Fruit fly (Drosophila melanogaster) whole organism, wandering third instar larva: ENCODE data around the gene TAF1B.

Experiments used
- Dfd ChIP-seq: fragments of >200 bp; optimal IDR thresholded peaks from 2 replicates; lab custom pipeline; 2017; ENCODE audit warnings: missing biosample characterization, missing genetic modification characterization
- Hr83 ChIP-seq: fragments of 200-300 bp; sonication (Bioruptor generic); optimal IDR thresholded peaks from 2 replicates; lab custom pipeline; 2016; ENCODE audit warnings: missing biosample characterization, mild to moderate bottlenecking, missing genetic modification characterization, moderate library complexity; ENCODE audit not compliant: poor library complexity, severe bottlenecking
- OdsH ChIP-seq: fragments of 200-800 bp; sonication (Bioruptor generic); optimal IDR thresholded peaks from 2 replicates; lab custom pipeline; 2016; ENCODE audit warnings: missing biosample characterization, mild to moderate bottlenecking, missing genetic modification characterization
- dmrt93B ChIP-seq: fragments of 200-800 bp; sonication (Bioruptor generic); optimal IDR thresholded peaks from 2 replicates; lab custom pipeline; 2018; ENCODE audit warnings: missing biosample characterization, mild to moderate bottlenecking, missing genetic modification characterization
- ey ChIP-seq: fragments of 200-800 bp; sonication (Bioruptor generic); optimal IDR thresholded peaks from 2 replicates; lab custom pipeline; 2016; ENCODE audit warnings: missing biosample characterization, missing genetic modification characterization
- h ChIP-seq: fragments of 200-800 bp; sonication (Bioruptor generic); optimal IDR thresholded peaks from 3 replicates; lab custom pipeline; 2016; ENCODE audit warnings: missing biosample characterization, mild to moderate bottlenecking, missing genetic modification characterization

DNA sequence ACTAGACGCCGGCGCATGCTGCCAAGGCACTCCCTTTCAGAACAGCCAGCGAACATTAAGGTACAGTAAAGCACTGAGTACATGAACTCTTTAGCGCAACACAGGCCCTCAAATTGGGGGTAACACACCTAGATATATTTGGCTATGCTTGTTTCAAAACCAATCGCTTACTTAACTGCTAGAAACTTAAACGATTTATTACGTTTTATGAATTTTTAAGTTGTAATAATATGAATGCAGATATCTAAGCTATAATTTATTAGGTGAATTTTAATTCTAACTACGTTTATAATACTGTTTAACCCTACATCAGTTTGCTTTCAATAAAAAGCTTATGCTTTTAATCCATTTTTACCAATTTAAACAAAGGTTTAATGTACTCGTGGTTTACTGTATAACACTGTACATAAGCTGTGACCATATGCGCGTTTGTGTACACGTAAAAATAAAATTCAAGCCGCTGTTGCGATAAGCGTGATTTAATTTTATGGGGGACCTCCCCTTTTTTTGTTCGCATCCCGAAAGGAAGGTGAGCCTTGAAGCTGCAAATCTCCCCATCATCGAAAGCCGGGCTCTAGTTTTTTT is 33.0 kb upstream of the TAF1B start:
- TF ChIP-seq ey (no peak), h (GFP tag; lab: Kevin White, UChicago) (no peak), Hr83 (GFP tag; lab: Kevin White, UChicago) (no peak), OdsH (no peak), Dfd (no peak), dmrt93B (no peak)
